Worm (Caenorhabditis elegans): ENCODE data around the gene pfkb-1.2.
A peak's percentile ranks its signal among the peaks of the same experiment; 100 is the strongest.

DNA sequence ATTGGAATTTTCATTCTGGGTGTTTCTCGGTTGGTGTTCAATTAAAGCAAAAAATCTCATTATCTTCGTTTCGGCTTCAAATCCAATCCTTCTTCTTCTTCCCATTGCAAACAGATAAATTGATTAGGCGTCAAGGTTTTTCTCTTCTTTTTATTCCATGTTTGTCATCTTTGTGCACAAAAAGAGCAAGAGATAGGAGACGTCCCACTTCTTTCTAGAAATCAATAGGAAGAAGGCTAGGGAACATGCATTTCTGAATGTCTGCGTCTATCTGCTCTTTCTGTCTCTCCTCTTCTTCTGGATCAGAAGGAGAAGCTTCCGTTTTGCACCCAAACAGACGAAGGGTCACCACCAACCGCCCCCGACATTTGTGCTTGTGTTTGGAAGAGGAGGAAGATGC is 11.2 kb downstream of the pfkb-1.2 start:
- TF ChIP-seq zfp-3 (GFP tag; conservative IDR thresholded peaks at IDR 0.05) (no peak), snpc-4 (tag; optimal IDR thresholded peaks at IDR 0.05) (no peak), mep-1 (tag; optimal IDR thresholded peaks at IDR 0.05) (peak; percentile 56), spr-1 (tag; optimal IDR thresholded peaks at IDR 0.05) (no peak), daf-12 (tag; optimal IDR thresholded peaks at IDR 0.05) (no peak), jun-1 (tag; optimal IDR thresholded peaks at IDR 0.05) (no peak), ctbp-1 (GFP tag; IDR thresholded peaks at IDR 0.05) (0 out of 2 replicates have a peak, but pooled peaks have one; percentile 46), nhr-25 (tag; optimal IDR thresholded peaks at IDR 0.05; ENCODE audit: borderline replicate concordance, insufficient read depth) (no peak), ceh-62 (tag; optimal IDR thresholded peaks at IDR 0.05) (no peak), F26F4.8 (GFP tag; conservative IDR thresholded peaks at IDR 0.05) (no peak)

Measured in whole organism, L4 larva.